Fruit fly (Drosophila melanogaster) whole organism, wandering third instar larva: ENCODE measurements around the gene Dip-C.

Experiments used
- Dfd ChIP-seq: fragments of >200 bp; optimal IDR thresholded peaks from 2 replicates; lab custom pipeline; 2017; ENCODE audit warnings: missing biosample characterization, missing genetic modification characterization
- Dif ChIP-seq: fragments of 200-275, 200-300 bp; sonication (Bioruptor generic); optimal IDR thresholded peaks from 2 replicates; lab custom pipeline; 2018; ENCODE audit warnings: missing biosample characterization, missing genetic modification characterization; ENCODE audit not compliant: partially characterized antibody
- Hnf4 ChIP-seq: fragments of 200-800 bp; sonication (Bioruptor generic); optimal IDR thresholded peaks from 2 replicates; lab custom pipeline; 2016; ENCODE audit warnings: missing biosample characterization, mild to moderate bottlenecking, missing genetic modification characterization
- Hr78 ChIP-seq: fragments of >200 bp; optimal IDR thresholded peaks from 2 replicates; lab custom pipeline; 2017; ENCODE audit warnings: missing biosample characterization, missing genetic modification characterization
- Myc ChIP-seq: fragments of >200 bp; optimal IDR thresholded peaks from 2 replicates; lab custom pipeline; 2017
- OdsH ChIP-seq: fragments of 200-800 bp; sonication (Bioruptor generic); optimal IDR thresholded peaks from 2 replicates; lab custom pipeline; 2016; ENCODE audit warnings: missing biosample characterization, mild to moderate bottlenecking, missing genetic modification characterization
- usp ChIP-seq: fragments of >200 bp; optimal IDR thresholded peaks from 2 replicates; lab custom pipeline; 2017; ENCODE audit warnings: missing biosample characterization, missing genetic modification characterization

- TF ChIP-seq Hr78 (GFP tag; lab: Kevin White, UChicago): no peak
- TF ChIP-seq Dif (GFP tag; lab: Kevin White, UChicago): no peak
- TF ChIP-seq Myc (lab: Kevin White, UChicago): no peak
- no peak for TF ChIP-seq Dfd (GFP tag; lab: Kevin White, UChicago)
- no peak for TF ChIP-seq Hnf4 (GFP tag; lab: Kevin White, UChicago)
- no peak for TF ChIP-seq usp (GFP tag; lab: Kevin White, UChicago)
- no peak for TF ChIP-seq OdsH (GFP tag; lab: Kevin White, UChicago)
Measured at dm6 chr3R:12405928-12406234, 7.7 kb downstream of the Dip-C start, which contains the start of gene Cyp9f2.
